Fruit fly (Drosophila melanogaster) S2 (cell line): Measurements from ENCODE around the gene CG10514.

ENCODE experiments used
- CG8478 ChIP-seq: fragments of >200 bp; optimal IDR thresholded peaks from 2 replicates; lab custom pipeline; 2018
- CTCF ChIP-seq, 2 experiments: fragments of >200 bp; optimal IDR thresholded peaks; 2 replicates each; lab custom pipeline; 2018

- no peak for TF ChIP-seq CG8478 (lab: Kevin White, UChicago)
- peak; percentile 69 to 78 for TF ChIP-seq CTCF (optimal IDR thresholded peaks at IDR 0.05; lab: Kevin White, UChicago)
These were observed 32.9 kb upstream of the CG10514 start for dm6 chr3R:25312583-25312982.
